Worm (Caenorhabditis elegans) whole organism, L1 larva: ENCODE measurements around the gene col-41.

Experiments
- C04F5.9 ChIP-seq: sonication (generic microtip); optimal IDR thresholded peaks from 2 replicates; lab custom pipeline; 2016; ENCODE audit warnings: missing genetic modification characterization, missing compliant biosample characterization
- F16B12.6 ChIP-seq: fragments of 150-350 bp; optimal IDR thresholded peaks from 2 replicates; lab custom pipeline; 2014; ENCODE audit warnings: missing biosample characterization, missing genetic modification characterization
- aha-1 ChIP-seq: fragments of 150-350 bp; optimal IDR thresholded peaks from 2 replicates; lab custom pipeline; 2014; ENCODE audit warnings: missing biosample characterization, missing genetic modification characterization
- alr-1 ChIP-seq: fragments of 200-800 bp; sonication (Bioruptor generic); optimal IDR thresholded peaks from 2 replicates; lab custom pipeline; 2018; ENCODE audit warnings: borderline replicate concordance, mild to moderate bottlenecking, missing genetic modification characterization, missing compliant biosample characterization
- aly-2 ChIP-seq: fragments of 150-350 bp; optimal IDR thresholded peaks from 2 replicates; lab custom pipeline; 2014; ENCODE audit warnings: missing biosample characterization, missing genetic modification characterization
- ceh-63 ChIP-seq: fragments of 200-800 bp; sonication (Bioruptor generic); optimal IDR thresholded peaks from 2 replicates; lab custom pipeline; 2018; ENCODE audit warnings: mild to moderate bottlenecking, missing genetic modification characterization, missing compliant biosample characterization
- ceh-8 ChIP-seq: fragments of 200-800 bp; sonication (Bioruptor generic); optimal IDR thresholded peaks from 2 replicates; lab custom pipeline; 2018; ENCODE audit warnings: mild to moderate bottlenecking, missing genetic modification characterization, moderate library complexity, missing compliant biosample characterization
- ceh-82 ChIP-seq, 3 experiments: fragments of 150-350 bp in 1 of 3; sonication (generic microtip) in 2 of 3; optimal IDR thresholded peaks; 2 replicates each; lab custom pipeline; 2014 to 2017; ENCODE audit warnings: missing biosample characterization in 3 of 3, missing genetic modification characterization in 3 of 3
- ces-1 ChIP-seq: fragments of 150-350 bp; optimal IDR thresholded peaks from 2 replicates; lab custom pipeline; 2014; ENCODE audit warnings: missing biosample characterization, missing genetic modification reagents, missing genetic modification characterization
- dpl-1 ChIP-seq, 3 experiments: fragments of 150-350 bp in 2 of 3; sonication (generic microtip) in 1 of 3; optimal IDR thresholded peaks; 2 replicates each; lab custom pipeline; 2014 to 2017; ENCODE audit warnings: missing biosample characterization in 3 of 3, missing genetic modification characterization in 3 of 3, missing genetic modification reagents in 3 of 3
- dsc-1 ChIP-seq: sonication (generic microtip); optimal IDR thresholded peaks from 2 replicates; lab custom pipeline; 2016; ENCODE audit warnings: mild to moderate bottlenecking, missing genetic modification characterization, missing compliant biosample characterization
- efl-3 ChIP-seq: fragments of 200-800 bp; sonication (Bioruptor generic); optimal IDR thresholded peaks from 2 replicates; lab custom pipeline; 2018; ENCODE audit warnings: mild to moderate bottlenecking, missing genetic modification characterization, missing compliant biosample characterization
- egl-27 ChIP-seq, 2 experiments: fragments of 150-350 bp in 1 of 2; sonication (generic microtip); optimal IDR thresholded peaks; 3 replicates each; lab custom pipeline; 2017 to 2018; ENCODE audit warnings: missing biosample characterization in 2 of 2, missing genetic modification characterization in 2 of 2, missing genetic modification reagents in 2 of 2
- elt-3 ChIP-seq, 6 experiments: fragments of 150-350 bp in 1 of 6; sonication (generic microtip); optimal IDR thresholded peaks; 2 replicates each; lab custom pipeline; 2017 to 2018; ENCODE audit warnings: missing biosample characterization in 6 of 6, missing genetic modification characterization in 6 of 6, inconsistent platforms in 1 of 6
- ets-5 ChIP-seq: fragments of 200-800 bp; sonication (Bioruptor generic); IDR thresholded peaks from 2 replicates; pipeline ENCODE4 v1.3.6; 2022; ENCODE audit warnings: missing genetic modification characterization, missing compliant biosample characterization
- fkh-10 ChIP-seq: sonication (generic microtip); optimal IDR thresholded peaks from 2 replicates; lab custom pipeline; 2017; ENCODE audit warnings: missing biosample characterization, missing genetic modification reagents, missing genetic modification characterization
- fkh-4 ChIP-seq: sonication (generic microtip); optimal IDR thresholded peaks from 2 replicates; lab custom pipeline; 2016; ENCODE audit warnings: missing compliant biosample characterization, missing genetic modification characterization, borderline replicate concordance
- hlh-4 ChIP-seq: sonication (generic microtip); optimal IDR thresholded peaks from 2 replicates; lab custom pipeline; 2016; ENCODE audit warnings: mild to moderate bottlenecking, missing genetic modification characterization, missing compliant biosample characterization
- irx-1 ChIP-seq: sonication (generic microtip); optimal IDR thresholded peaks from 2 replicates; lab custom pipeline; 2016; ENCODE audit warnings: missing genetic modification characterization, missing compliant biosample characterization
- lin-14 ChIP-seq: fragments of 200-800 bp; sonication (Bioruptor generic); optimal IDR thresholded peaks from 2 replicates; lab custom pipeline; 2018; ENCODE audit warnings: mild to moderate bottlenecking, missing genetic modification characterization, moderate library complexity, missing compliant biosample characterization
- lin-35 ChIP-seq, 2 experiments: fragments of 150-350 bp; optimal IDR thresholded peaks; 2 replicates each; lab custom pipeline; 2014; ENCODE audit warnings: missing biosample characterization in 2 of 2, missing genetic modification characterization in 2 of 2, missing genetic modification reagents in 2 of 2
- lsy-2 ChIP-seq, 2 experiments: fragments of 150-350 bp; optimal IDR thresholded peaks; 2 replicates each; lab custom pipeline; 2014; ENCODE audit warnings: missing biosample characterization in 2 of 2, missing genetic modification characterization in 2 of 2
- mdl-1 ChIP-seq, 2 experiments: fragments of 150-350 bp; optimal IDR thresholded peaks; 2 replicates each; lab custom pipeline; 2014 to 2017; ENCODE audit warnings: missing biosample characterization in 2 of 2, missing genetic modification characterization in 2 of 2, inconsistent platforms in 1 of 2
- mep-1 ChIP-seq: fragments of 150-350 bp; optimal IDR thresholded peaks from 2 replicates; lab custom pipeline; 2014; ENCODE audit warnings: missing biosample characterization, missing genetic modification characterization
- nhr-11 ChIP-seq: fragments of 150-350 bp; optimal IDR thresholded peaks from 2 replicates; lab custom pipeline; 2014; ENCODE audit warnings: missing biosample characterization, missing genetic modification characterization
- nhr-12 ChIP-seq: sonication (generic microtip); optimal IDR thresholded peaks from 2 replicates; lab custom pipeline; 2017; ENCODE audit warnings: missing biosample characterization, missing genetic modification characterization
- nhr-19 ChIP-seq: fragments of 200-800 bp; sonication (Bioruptor generic); conservative IDR thresholded peaks from 2 replicates; pipeline ENCODE4 v1.3.6; 2022; ENCODE audit warnings: missing genetic modification characterization, missing compliant biosample characterization
- nhr-47 ChIP-seq: sonication (generic microtip); optimal IDR thresholded peaks from 2 replicates; lab custom pipeline; 2016; ENCODE audit warnings: mild to moderate bottlenecking, missing genetic modification characterization, moderate library complexity, missing compliant biosample characterization
- nhr-71 ChIP-seq: sonication (generic microtip); optimal IDR thresholded peaks from 2 replicates; lab custom pipeline; 2016; ENCODE audit warnings: mild to moderate bottlenecking, missing genetic modification characterization, moderate library complexity, missing compliant biosample characterization
- nhr-85 ChIP-seq: sonication (generic microtip); peaks from one replicate; lab custom pipeline; 2016; ENCODE audit warnings: missing genetic modification characterization, inconsistent platforms, missing compliant biosample characterization
- pag-3 ChIP-seq: sonication (generic microtip); optimal IDR thresholded peaks from 2 replicates; lab custom pipeline; 2017; ENCODE audit warnings: missing genetic modification characterization, mild to moderate bottlenecking, missing compliant biosample characterization, antibody characterized with exemption, borderline replicate concordance; ENCODE audit not compliant: insufficient read depth
- pax-3 ChIP-seq: fragments of 200-800 bp; sonication (Bioruptor generic); optimal IDR thresholded peaks from 2 replicates; lab custom pipeline; 2018; ENCODE audit warnings: mild to moderate bottlenecking, missing genetic modification characterization, moderate library complexity, missing compliant biosample characterization
- pqm-1 ChIP-seq: sonication (generic microtip); optimal IDR thresholded peaks from 3 replicates; lab custom pipeline; 2017; ENCODE audit warnings: missing biosample characterization, missing genetic modification characterization
- rnt-1 ChIP-seq: sonication (generic microtip); optimal IDR thresholded peaks from 2 replicates; lab custom pipeline; 2016; ENCODE audit warnings: mild to moderate bottlenecking, missing genetic modification characterization, moderate library complexity, missing compliant biosample characterization
- snpc-4 ChIP-seq: fragments of 150-350 bp; optimal IDR thresholded peaks from 2 replicates; lab custom pipeline; 2014; ENCODE audit warnings: missing biosample characterization, missing genetic modification characterization
- sox-4 ChIP-seq: sonication (generic microtip); optimal IDR thresholded peaks from 2 replicates; lab custom pipeline; 2016; ENCODE audit warnings: missing genetic modification characterization, missing compliant biosample characterization
- sptf-1 ChIP-seq: fragments of 150-350 bp; optimal IDR thresholded peaks from 2 replicates; lab custom pipeline; 2014; ENCODE audit warnings: missing biosample characterization, missing genetic modification characterization
- sup-37 ChIP-seq: fragments of 200-800 bp; sonication (Bioruptor generic); optimal IDR thresholded peaks from 2 replicates; lab custom pipeline; 2018; ENCODE audit warnings: mild to moderate bottlenecking, missing genetic modification characterization, missing compliant biosample characterization
- swsn-7 ChIP-seq: sonication (generic microtip); optimal IDR thresholded peaks from 2 replicates; lab custom pipeline; 2016; ENCODE audit warnings: missing genetic modification characterization, missing compliant biosample characterization
- tlp-1 ChIP-seq: fragments of 150-350 bp; optimal IDR thresholded peaks from 2 replicates; lab custom pipeline; 2014; ENCODE audit warnings: missing biosample characterization, missing genetic modification characterization
- unc-62 ChIP-seq: fragments of 150-350 bp; optimal IDR thresholded peaks from 2 replicates; lab custom pipeline; 2014; ENCODE audit warnings: missing biosample characterization, missing genetic modification reagents, missing genetic modification characterization
- unc-86 ChIP-seq: sonication (generic microtip); optimal IDR thresholded peaks from 2 replicates; lab custom pipeline; 2016; ENCODE audit warnings: missing genetic modification characterization, missing compliant biosample characterization
- unc-98 ChIP-seq: fragments of 200-800 bp; sonication (Bioruptor generic); IDR thresholded peaks from 2 replicates; pipeline ENCODE4 v1.3.6; 2022; ENCODE audit warnings: missing genetic modification characterization, missing compliant biosample characterization
- vab-15 ChIP-seq: sonication (generic microtip); optimal IDR thresholded peaks from 2 replicates; lab custom pipeline; 2017; ENCODE audit warnings: missing genotype, mild to moderate bottlenecking, missing genetic modification characterization, missing compliant biosample characterization
- xbp-1 ChIP-seq: sonication (generic microtip); optimal IDR thresholded peaks from 2 replicates; lab custom pipeline; 2016; ENCODE audit warnings: missing genetic modification characterization, missing compliant biosample characterization
- zag-1 ChIP-seq: fragments of 150-350 bp; optimal IDR thresholded peaks from 2 replicates; lab custom pipeline; 2014; ENCODE audit warnings: missing biosample characterization, missing genetic modification characterization
- ztf-11 ChIP-seq, 2 experiments: sonication (generic microtip); optimal IDR thresholded peaks; 2 replicates each; lab custom pipeline; 2016 to 2017; ENCODE audit warnings: missing genetic modification characterization in 2 of 2, missing biosample characterization in 1 of 2, missing compliant biosample characterization in 1 of 2
- ztf-4 ChIP-seq: fragments of 150-350 bp; optimal IDR thresholded peaks from 2 replicates; lab custom pipeline; 2014; ENCODE audit warnings: missing biosample characterization, missing genetic modification characterization

col-41 gene

ce11 chrX:15181454-15181853, 5.2 kb upstream of the col-41 start, which contains the start of gene pkhm-2 (continued):
- peak; percentile 68 for TF ChIP-seq ceh-8
- TF ChIP-seq lsy-2 (tag; optimal IDR thresholded peaks at IDR 0.05; lab: Kevin White, UChicago) = peak; percentile 86 to 89
- TF ChIP-seq lin-14 (GFP tag; lab: Kevin White, UChicago) = peak; percentile 96
- peak; percentile 94 for TF ChIP-seq nhr-47
- peak; percentile 44 for TF ChIP-seq pqm-1 (tag; lab: Kevin White, UChicago)
- no peak for TF ChIP-seq hlh-4
- TF ChIP-seq nhr-12 (tag; lab: Kevin White, UChicago) = no peak
- peak; percentile 94 for TF ChIP-seq nhr-71 (tag; lab: Kevin White, UChicago)
- no peak for TF ChIP-seq unc-62 (GFP tag; lab: Kevin White, UChicago)
- no peak for TF ChIP-seq egl-27 (tag; optimal IDR thresholded peaks at IDR 0.05; lab: Kevin White, UChicago)
- TF ChIP-seq elt-3 (tag; optimal IDR thresholded peaks at IDR 0.05; lab: Kevin White, UChicago) = peak in 5 of 6 experiments; percentile 31 to 88 (median 71)
- no peak for TF ChIP-seq fkh-4 (tag; lab: Kevin White, UChicago)
- no peak for TF ChIP-seq ces-1 (GFP tag; lab: Kevin White, UChicago)
- TF ChIP-seq pag-3 = peak; percentile 22
- TF ChIP-seq vab-15 (tag; lab: Kevin White, UChicago) = no peak
- peak; percentile 95 for TF ChIP-seq rnt-1
- peak; percentile 84 for TF ChIP-seq unc-86 (tag; lab: Kevin White, UChicago)
- no peak for TF ChIP-seq tlp-1 (tag; lab: Kevin White, UChicago)
- peak; percentile 68 for TF ChIP-seq sox-4 (tag; lab: Kevin White, UChicago)
- TF ChIP-seq ztf-4 (tag; lab: Kevin White, UChicago) = peak; percentile 86
- no peak for TF ChIP-seq ceh-63 (GFP tag; lab: Kevin White, UChicago)
- peak in 1 of 2 experiments; percentile 90 for TF ChIP-seq mdl-1 (tag; optimal IDR thresholded peaks at IDR 0.05; lab: Kevin White, UChicago)
- TF ChIP-seq zag-1 (tag; lab: Kevin White, UChicago) = no peak
- peak; percentile 59 for TF ChIP-seq pax-3 (tag; lab: Kevin White, UChicago)
- peak; percentile 77 to 82 (median 79) for TF ChIP-seq dpl-1 (GFP tag; optimal IDR thresholded peaks at IDR 0.05; lab: Kevin White, UChicago)
- TF ChIP-seq unc-98 (GFP tag; lab: Robert Waterston, UW) = no peak
- peak; percentile 92 for TF ChIP-seq mep-1 (tag; lab: Kevin White, UChicago)
- peak; percentile 47 for TF ChIP-seq C04F5.9
- TF ChIP-seq sup-37 (GFP tag; lab: Kevin White, UChicago) = peak; percentile 73
- TF ChIP-seq ceh-82 (tag; optimal IDR thresholded peaks at IDR 0.05; lab: Kevin White, UChicago) = peak; percentile 84 to 88 (median 85)

- TF ChIP-seq sptf-1 (tag; lab: Kevin White, UChicago) (no peak), ztf-4 (tag; lab: Kevin White, UChicago) (no peak), nhr-85 (tag; lab: Kevin White, UChicago) (peak; percentile 0), alr-1 (no peak), nhr-11 (no peak), ztf-11 (tag; optimal IDR thresholded peaks at IDR 0.05; lab: Kevin White, UChicago) (no peak)
Observed at ce11 chrX:15175211-15175610, 1.1 kb downstream of the col-41 start.

- peak; percentile 27 for TF ChIP-seq fkh-10 (GFP tag; lab: Kevin White, UChicago)
- TF ChIP-seq nhr-85 (tag; lab: Kevin White, UChicago) = peak; percentile 88
- peak; percentile 87 for TF ChIP-seq nhr-19 (GFP tag; lab: Robert Waterston, UW)
- peak; percentile 24 for TF ChIP-seq F16B12.6 (tag; lab: Kevin White, UChicago)
- peak; percentile 72 to 89 for TF ChIP-seq lin-35 (GFP tag; optimal IDR thresholded peaks at IDR 0.05; lab: Kevin White, UChicago)
- TF ChIP-seq swsn-7 (tag; lab: Kevin White, UChicago) = peak; percentile 86
- no peak for TF ChIP-seq ceh-63 (GFP tag; lab: Kevin White, UChicago)
- peak; percentile 88 for TF ChIP-seq dsc-1
- TF ChIP-seq aha-1 = peak; percentile 52
- peak; percentile 27 for TF ChIP-seq sox-4 (tag; lab: Kevin White, UChicago)
- peak; percentile 77 for TF ChIP-seq sup-37 (GFP tag; lab: Kevin White, UChicago)
- TF ChIP-seq fkh-4 (tag; lab: Kevin White, UChicago) = no peak
- TF ChIP-seq snpc-4 (tag; lab: Kevin White, UChicago) = peak; percentile 72
- peak; percentile 57 for TF ChIP-seq pag-3
- no peak for TF ChIP-seq efl-3 (GFP tag; lab: Kevin White, UChicago)
- peak; percentile 64 for TF ChIP-seq ztf-4 (tag; lab: Kevin White, UChicago)
- peak; percentile 91 for TF ChIP-seq nhr-71 (tag; lab: Kevin White, UChicago)
- TF ChIP-seq ets-5 = no peak
- TF ChIP-seq irx-1 = peak; percentile 81
- peak; percentile 87 for TF ChIP-seq xbp-1 (tag; lab: Kevin White, UChicago)
- no peak for TF ChIP-seq ces-1 (GFP tag; lab: Kevin White, UChicago)
- no peak for TF ChIP-seq aly-2
Observed at ce11 chrX:15173303-15173904, 2.9 kb downstream of the col-41 start, which contains the start of gene ucr-2.2. Gene ucr-2.2, plus strand, starts transcription at chrX:15173904.
